Fruit fly (Drosophila melanogaster) whole organism, embryonic: ENCODE results near the gene CG11356.

ENCODE experiments used
- ATbp ChIP-seq: fragments of 200-800 bp; sonication (Bioruptor generic); optimal IDR thresholded peaks from 2 replicates; lab custom pipeline; 2017; ENCODE audit warnings: missing biosample characterization, mild to moderate bottlenecking, missing genetic modification characterization, missing genetic modification reagents
- Asciz ChIP-seq: fragments of 200-800 bp; sonication (Bioruptor generic); optimal IDR thresholded peaks from 2 replicates; lab custom pipeline; 2017; ENCODE audit warnings: missing biosample characterization, mild to moderate bottlenecking, missing genetic modification characterization, missing genetic modification reagents
- Blimp-1 ChIP-seq: fragments of 200-800 bp; sonication (Bioruptor generic); optimal IDR thresholded peaks from 3 replicates; lab custom pipeline; 2018; ENCODE audit warnings: missing biosample characterization, missing genetic modification characterization, mild to moderate bottlenecking, moderate library complexity, missing genetic modification reagents
- CG10274 ChIP-seq: fragments of 200-800 bp; sonication (Bioruptor generic); optimal IDR thresholded peaks from 3 replicates; lab custom pipeline; 2017; ENCODE audit warnings: missing biosample characterization, mild to moderate bottlenecking, missing genetic modification characterization
- CG10321 ChIP-seq: fragments of 200-800 bp; sonication (Bioruptor generic); IDR thresholded peaks from 2 replicates; pipeline ENCODE4 v1.3.6; 2022; ENCODE audit warnings: missing biosample characterization, missing genetic modification characterization
- CG10565 ChIP-seq: fragments of 200-800 bp; sonication (Bioruptor generic); optimal IDR thresholded peaks from 3 replicates; lab custom pipeline; 2016; ENCODE audit warnings: missing biosample characterization, mild to moderate bottlenecking, missing genetic modification characterization
- CG11695 ChIP-seq: fragments of 200-800 bp; sonication (Bioruptor generic); IDR thresholded peaks from 3 replicates; pipeline ENCODE4 v1.3.6; 2022; ENCODE audit warnings: missing biosample characterization, missing genetic modification characterization
- CG1233 ChIP-seq: fragments of 200-800 bp; sonication (Bioruptor generic); optimal IDR thresholded peaks from 4 replicates; lab custom pipeline; 2018; ENCODE audit warnings: missing biosample characterization, mild to moderate bottlenecking, missing genetic modification characterization
- CG13894 ChIP-seq: fragments of 200-800 bp; sonication (Bioruptor generic); optimal IDR thresholded peaks from 3 replicates; lab custom pipeline; 2018; ENCODE audit warnings: missing biosample characterization, mild to moderate bottlenecking, missing genetic modification characterization, moderate library complexity
- CG1529 ChIP-seq: fragments of 200-800 bp; sonication (Bioruptor generic); optimal IDR thresholded peaks from 3 replicates; lab custom pipeline; 2018; ENCODE audit warnings: missing biosample characterization, missing genetic modification characterization
- CG1603 ChIP-seq: fragments of 200-800 bp; sonication (Bioruptor generic); optimal IDR thresholded peaks from 2 replicates; lab custom pipeline; 2019; ENCODE audit warnings: missing biosample characterization, mild to moderate bottlenecking, missing genetic modification characterization, moderate library complexity
- CG31441 ChIP-seq: fragments of 200-800 bp; sonication (Bioruptor generic); IDR thresholded peaks from 2 replicates; pipeline ENCODE4 v1.3.6; 2022; ENCODE audit warnings: missing biosample characterization, missing genetic modification characterization
- CG3281 ChIP-seq: fragments of 200-800 bp; sonication (Bioruptor generic); optimal IDR thresholded peaks from 3 replicates; lab custom pipeline; 2017; ENCODE audit warnings: missing biosample characterization, mild to moderate bottlenecking, missing genetic modification characterization
- CG34422 ChIP-seq: fragments of 200-800 bp; sonication (Bioruptor generic); IDR thresholded peaks from 3 replicates; pipeline ENCODE4 v1.3.6; 2022; ENCODE audit warnings: missing biosample characterization, missing genetic modification characterization
- CG4360 ChIP-seq: fragments of 200-800 bp; sonication (Bioruptor generic); IDR thresholded peaks from 2 replicates; pipeline ENCODE4 v1.3.6; 2022; ENCODE audit warnings: missing biosample characterization, missing genetic modification characterization
- CG5245 ChIP-seq: fragments of 200-800 bp; sonication (Bioruptor generic); optimal IDR thresholded peaks from 3 replicates; lab custom pipeline; 2016; ENCODE audit warnings: missing biosample characterization, missing genetic modification characterization
- CG6683 ChIP-seq: fragments of 200-800 bp; sonication (Bioruptor generic); optimal IDR thresholded peaks from 2 replicates; lab custom pipeline; 2017; ENCODE audit warnings: missing biosample characterization, mild to moderate bottlenecking, missing genetic modification characterization, missing genetic modification reagents
- CG6765 ChIP-seq: fragments of 200-800 bp; sonication (Bioruptor generic); optimal IDR thresholded peaks from 3 replicates; lab custom pipeline; 2017; ENCODE audit warnings: missing biosample characterization, mild to moderate bottlenecking, missing genetic modification characterization
- CG8388 ChIP-seq: fragments of 200-800 bp; sonication (Bioruptor generic); optimal IDR thresholded peaks from 2 replicates; lab custom pipeline; 2019; ENCODE audit warnings: missing biosample characterization, mild to moderate bottlenecking, missing genetic modification characterization, moderate library complexity
- CG8924 ChIP-seq: fragments of 200-800 bp; optimal IDR thresholded peaks from 3 replicates; lab custom pipeline; 2019; ENCODE audit warnings: missing biosample characterization, mild to moderate bottlenecking, missing genetic modification characterization, moderate library complexity
- CG9215 ChIP-seq: fragments of 200-800 bp; sonication (Bioruptor generic); IDR thresholded peaks from 2 replicates; pipeline ENCODE4 v1.3.6; 2022; ENCODE audit warnings: missing biosample characterization, missing genetic modification characterization
- CG9609 ChIP-seq: fragments of 200-800 bp; sonication (Bioruptor generic); optimal IDR thresholded peaks from 3 replicates; lab custom pipeline; 2016; ENCODE audit warnings: missing biosample characterization, missing genetic modification characterization
- CG9727 ChIP-seq: fragments of 200-800 bp; sonication (Bioruptor generic); optimal IDR thresholded peaks from 3 replicates; lab custom pipeline; 2017; ENCODE audit warnings: missing biosample characterization, mild to moderate bottlenecking, missing genetic modification characterization
- Deaf1 ChIP-seq: fragments of 200-800 bp; optimal IDR thresholded peaks from 3 replicates; lab custom pipeline; 2019; ENCODE audit warnings: missing biosample characterization, mild to moderate bottlenecking, missing genetic modification characterization, moderate library complexity
- Drgx ChIP-seq: fragments of 200-800 bp; sonication (Bioruptor generic); IDR thresholded peaks from 2 replicates; pipeline ENCODE4 v1.3.6; 2022; ENCODE audit warnings: missing biosample characterization, missing genetic modification characterization
- Fer1 ChIP-seq: fragments of 200-800 bp; sonication (Bioruptor generic); optimal IDR thresholded peaks from 2 replicates; lab custom pipeline; 2017; ENCODE audit warnings: missing biosample characterization, mild to moderate bottlenecking, missing genetic modification characterization
- Gug ChIP-seq: fragments of 200-800 bp; sonication (Bioruptor generic); IDR thresholded peaks from 4 replicates; pipeline ENCODE4 v1.3.6; 2022; ENCODE audit warnings: missing biosample characterization, missing genetic modification characterization
- Hr51 ChIP-seq, 2 experiments: fragments of 200-800 bp; sonication (Bioruptor generic); optimal IDR thresholded peaks; 2 replicates in 1 of 2; 3 replicates in 1 of 2; lab custom pipeline; 2016 to 2018; ENCODE audit warnings: missing biosample characterization in 2 of 2, missing genetic modification characterization in 2 of 2, mild to moderate bottlenecking in 1 of 2, moderate library complexity in 1 of 2
- Kr ChIP-seq: fragments of 200-800 bp; sonication (Bioruptor generic); optimal IDR thresholded peaks from 2 replicates; lab custom pipeline; 2017; ENCODE audit warnings: missing biosample characterization, mild to moderate bottlenecking, missing genetic modification characterization
- Meics ChIP-seq: fragments of 200-800 bp; sonication (Bioruptor generic); optimal IDR thresholded peaks from 2 replicates; lab custom pipeline; 2017; ENCODE audit warnings: missing biosample characterization, mild to moderate bottlenecking, missing genetic modification characterization
- NC2α ChIP-seq: fragments of 200-800 bp; sonication (Bioruptor generic); optimal IDR thresholded peaks from 2 replicates; lab custom pipeline; 2016; ENCODE audit warnings: missing biosample characterization, missing genetic modification characterization
- Neu2 ChIP-seq: fragments of 200-800 bp; sonication (Bioruptor generic); optimal IDR thresholded peaks from 3 replicates; lab custom pipeline; 2016; ENCODE audit warnings: missing biosample characterization, missing genetic modification characterization, borderline replicate concordance
- Ptx1 ChIP-seq: fragments of 200-800 bp; sonication (Bioruptor generic); IDR thresholded peaks from 2 replicates; pipeline ENCODE4 v1.3.6; 2022; ENCODE audit warnings: missing biosample characterization, missing genetic modification characterization
- Sox102F ChIP-seq: fragments of 200-800 bp; sonication (Bioruptor generic); optimal IDR thresholded peaks from 2 replicates; lab custom pipeline; 2018; ENCODE audit warnings: missing biosample characterization, mild to moderate bottlenecking, missing genetic modification characterization, moderate library complexity
- Xbp1 ChIP-seq: fragments of 200-800 bp; sonication (Bioruptor generic); optimal IDR thresholded peaks from 3 replicates; lab custom pipeline; 2016; ENCODE audit warnings: missing biosample characterization, mild to moderate bottlenecking, missing genetic modification characterization
- ase ChIP-seq: fragments of 200-800 bp; sonication (Bioruptor generic); IDR thresholded peaks from 3 replicates; pipeline ENCODE4 v1.3.6; 2022; ENCODE audit warnings: missing biosample characterization, missing genetic modification characterization
- ato ChIP-seq: fragments of 200-800 bp; sonication (Bioruptor generic); IDR thresholded peaks from 2 replicates; pipeline ENCODE4 v1.3.6; 2022; ENCODE audit warnings: missing biosample characterization, missing genetic modification characterization; ENCODE audit not compliant: partially characterized antibody
- bowl ChIP-seq: fragments of 200-800 bp; sonication (Bioruptor generic); IDR thresholded peaks from 2 replicates; pipeline ENCODE4 v1.3.6; 2022; ENCODE audit warnings: missing biosample characterization, missing genetic modification characterization
- dmrt11E ChIP-seq: fragments of 200-800 bp; sonication (Bioruptor generic); optimal IDR thresholded peaks from 3 replicates; lab custom pipeline; 2018; ENCODE audit warnings: missing biosample characterization, mild to moderate bottlenecking, missing genetic modification characterization, moderate library complexity
- grn ChIP-seq: fragments of 200-800 bp; sonication (Bioruptor generic); optimal IDR thresholded peaks from 3 replicates; lab custom pipeline; 2017; ENCODE audit warnings: missing biosample characterization, missing genetic modification characterization
- gt ChIP-seq: fragments of 200-800 bp; sonication (Bioruptor generic); IDR thresholded peaks from 2 replicates; pipeline ENCODE4 v1.3.6; 2022; ENCODE audit warnings: missing biosample characterization, missing genetic modification characterization
- hbn ChIP-seq: fragments of 200-800 bp; sonication (Bioruptor generic); IDR thresholded peaks from 2 replicates; pipeline ENCODE4 v1.3.6; 2022; ENCODE audit warnings: missing biosample characterization, missing genetic modification characterization; ENCODE audit not compliant: partially characterized antibody
- jing ChIP-seq: fragments of 200-800 bp; sonication (Bioruptor generic); optimal IDR thresholded peaks from 2 replicates; lab custom pipeline; 2018; ENCODE audit warnings: missing biosample characterization, mild to moderate bottlenecking, missing genetic modification characterization
- lov ChIP-seq, 2 experiments: fragments of 200-800 bp in 1 of 2; fragments of >200 bp in 1 of 2; sonication (Bioruptor generic) in 1 of 2; IDR thresholded peaks in 1 of 2; optimal IDR thresholded peaks in 1 of 2; 2 replicates in 1 of 2; 3 replicates in 1 of 2; pipeline versions ENCODE4 v1.3.6 to Lab custom; 2017 to 2022; ENCODE audit warnings: missing biosample characterization in 1 of 2, missing genetic modification characterization in 1 of 2
- luna ChIP-seq: fragments of 200-800 bp; sonication (Bioruptor generic); optimal IDR thresholded peaks from 2 replicates; lab custom pipeline; 2016; ENCODE audit warnings: missing biosample characterization, missing genetic modification characterization
- sc ChIP-seq, 3 experiments: fragments of >200 bp in 2 of 3; fragments of 200-800 bp in 1 of 3; sonication (Bioruptor generic) in 1 of 3; optimal IDR thresholded peaks; 2 replicates in 2 of 3; 3 replicates in 1 of 3; lab custom pipeline; 2017; ENCODE audit warnings: mild to moderate bottlenecking in 1 of 3, missing biosample characterization in 1 of 3, missing genetic modification characterization in 1 of 3, missing genetic modification reagents in 1 of 3
- so ChIP-seq: fragments of 200-800 bp; sonication (Bioruptor generic); IDR thresholded peaks from 3 replicates; pipeline ENCODE4 v1.3.6; 2022; ENCODE audit warnings: missing biosample characterization, missing genetic modification characterization
- sqz ChIP-seq: fragments of 200-800 bp; sonication (Bioruptor generic); optimal IDR thresholded peaks from 3 replicates; lab custom pipeline; 2018; ENCODE audit warnings: missing biosample characterization, mild to moderate bottlenecking, missing genetic modification characterization
- wek ChIP-seq: fragments of 200-800 bp; sonication (Bioruptor generic); optimal IDR thresholded peaks from 3 replicates; lab custom pipeline; 2018; ENCODE audit warnings: missing biosample characterization, mild to moderate bottlenecking, missing genetic modification characterization, moderate library complexity

Gene CG11356

DNA sequence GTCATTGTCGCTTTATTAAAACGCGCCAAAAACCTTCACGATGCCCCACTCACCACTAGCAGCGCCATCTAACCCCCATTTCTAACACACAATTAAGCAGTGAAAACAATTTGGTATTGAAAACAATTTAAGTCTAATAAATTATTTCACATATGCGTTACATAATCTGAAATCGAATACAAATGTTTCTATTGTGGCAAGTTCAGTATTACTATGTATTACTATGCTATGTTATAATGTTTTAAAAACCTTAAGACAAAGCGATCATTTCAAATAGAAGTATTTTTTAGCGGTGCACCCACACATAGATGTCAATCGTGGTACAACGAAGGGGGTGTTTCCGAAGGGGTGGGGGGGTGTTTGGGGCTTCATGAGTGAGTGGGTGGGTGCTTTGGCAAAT, 30.0 kb downstream of the CG11356 start (continued):
- TF ChIP-seq Xbp1 (GFP tag; lab: Kevin White, UChicago) (peak; percentile 3), CG6765 (no peak), Gug (no peak), CG9215 (GFP tag; lab: Robert Waterston, UW) (no peak), CG10565 (no peak), ato (no peak), CG1529 (GFP tag; lab: Kevin White, UChicago) (no peak), CG4360 (GFP tag; lab: Robert Waterston, UW) (no peak), Drgx (GFP tag; lab: Robert Waterston, UW) (no peak), Deaf1 (tag; lab: Kevin White, UChicago) (peak; percentile 5), Meics (GFP tag; lab: Kevin White, UChicago) (peak; percentile 29), NC2α (GFP tag; lab: Kevin White, UChicago) (no peak), CG6683 (peak; percentile 14), lov (optimal IDR thresholded peaks at IDR 0.05; lab: Kevin White, UChicago) (no peak), lov (GFP tag; IDR thresholded peaks at IDR 0.05; lab: Robert Waterston, UW) (no peak), CG1603 (peak; percentile 57), sqz (GFP tag; lab: Kevin White, UChicago) (no peak), so (GFP tag; lab: Robert Waterston, UW) (no peak), CG10321 (GFP tag; lab: Robert Waterston, UW) (no peak), CG3281 (GFP tag; lab: Kevin White, UChicago) (peak; percentile 24), CG8388 (peak; percentile 1), CG9609 (GFP tag; lab: Kevin White, UChicago) (no peak), Kr (GFP tag; lab: Kevin White, UChicago) (no peak), wek (no peak), Asciz (GFP tag; lab: Kevin White, UChicago) (no peak), ase (no peak), Blimp-1 (GFP tag; lab: Kevin White, UChicago) (peak; percentile 35), grn (GFP tag; lab: Kevin White, UChicago) (no peak), CG11695 (GFP tag; lab: Robert Waterston, UW) (no peak), Ptx1 (GFP tag; lab: Robert Waterston, UW) (peak; percentile 27; the same call in 1 of the 2 replicates), CG9727 (GFP tag; lab: Kevin White, UChicago) (no peak), sc (optimal IDR thresholded peaks at IDR 0.05; lab: Kevin White, UChicago) (no peak), sc (GFP tag; optimal IDR thresholded peaks at IDR 0.05; lab: Kevin White, UChicago) (no peak), CG10274 (GFP tag; lab: Kevin White, UChicago) (no peak), bowl (GFP tag; lab: Robert Waterston, UW) (no peak), hbn (GFP tag; lab: Robert Waterston, UW) (no peak), dmrt11E (tag; lab: Kevin White, UChicago) (no peak), Fer1 (GFP tag; lab: Kevin White, UChicago) (peak; percentile 71), Neu2 (GFP tag; lab: Kevin White, UChicago) (no peak), CG31441 (no peak), CG5245 (no peak), ATbp (GFP tag; lab: Kevin White, UChicago) (peak; percentile 22), Hr51 (GFP tag; optimal IDR thresholded peaks at IDR 0.05; lab: Kevin White, UChicago) (peak in 1 of 2 experiments; percentile 44), CG8924 (peak; percentile 51), jing (no peak), luna (no peak), CG1233 (GFP tag; lab: Kevin White, UChicago) (no peak), CG13894 (tag; lab: Kevin White, UChicago) (peak; percentile 2), gt (GFP tag; lab: Robert Waterston, UW) (no peak), CG34422 (0 out of 3 replicates have a peak, but pooled peaks have one; percentile 18), Sox102F (peak; percentile 50)
